Worm (Caenorhabditis elegans) whole organism, young adult: ENCODE results near the gene C17G10.6.
A peak's percentile ranks its signal among the peaks of the same experiment; 100 is the strongest.

ENCODE experiments used
- B0336.3 ChIP-seq: fragments of 200-800 bp; sonication (Bioruptor generic); IDR thresholded peaks from 2 replicates; pipeline ENCODE4 v1.3.6; 2022; ENCODE audit warnings: missing genetic modification characterization, missing compliant biosample characterization
- C06A6.2 ChIP-seq: fragments of 200-800 bp; sonication (Bioruptor generic); conservative IDR thresholded peaks from 2 replicates; pipeline ENCODE4 v1.3.6; 2022; ENCODE audit warnings: missing genetic modification characterization, missing compliant biosample characterization
- C17E4.6 ChIP-seq: fragments of 200-800 bp; sonication (Bioruptor generic); IDR thresholded peaks from 2 replicates; pipeline ENCODE4 v1.3.6; 2022; ENCODE audit warnings: missing genetic modification reagents, missing genetic modification characterization, missing compliant biosample characterization
- D2030.7 ChIP-seq: fragments of 200-800 bp; sonication (Bioruptor generic); IDR thresholded peaks from 2 replicates; pipeline ENCODE4 v1.3.6; 2022; ENCODE audit warnings: missing genetic modification reagents, missing genetic modification characterization, missing compliant biosample characterization
- F23B12.7 ChIP-seq: sonication (generic microtip); optimal IDR thresholded peaks from 2 replicates; lab custom pipeline; 2017; ENCODE audit warnings: missing genetic modification characterization, mild to moderate bottlenecking, missing compliant biosample characterization, antibody characterized with exemption, moderate library complexity; ENCODE audit not compliant: insufficient read depth
- F52B5.7 ChIP-seq: sonication (generic microtip); optimal IDR thresholded peaks from 2 replicates; lab custom pipeline; 2016; ENCODE audit warnings: mild to moderate bottlenecking, missing genetic modification characterization, missing compliant biosample characterization
- K12H6.12 ChIP-seq: fragments of 200-800 bp; sonication (Bioruptor generic); optimal IDR thresholded peaks from 2 replicates; lab custom pipeline; 2018; ENCODE audit warnings: mild to moderate bottlenecking, missing genetic modification characterization, missing compliant biosample characterization
- Y53F4B.3 ChIP-seq: fragments of 200-800 bp; sonication (Bioruptor generic); IDR thresholded peaks from 2 replicates; pipeline ENCODE4 v1.3.6; 2022; ENCODE audit warnings: missing genetic modification reagents, missing genetic modification characterization, missing compliant biosample characterization
- Y53G8AR.9 ChIP-seq: fragments of 200-800 bp; sonication (Bioruptor generic); conservative IDR thresholded peaks from 2 replicates; pipeline ENCODE4 v1.3.6; 2022; ENCODE audit warnings: missing genetic modification reagents, missing genetic modification characterization, missing compliant biosample characterization
- Y56A3A.18 ChIP-seq: fragments of 200-800 bp; sonication (Bioruptor generic); IDR thresholded peaks from 2 replicates; pipeline ENCODE4 v1.3.6; 2022; ENCODE audit warnings: missing genetic modification reagents, missing genetic modification characterization, missing compliant biosample characterization
- ama-1 ChIP-seq, 3 experiments: fragments of 150-350 bp in 1 of 3; sonication (generic microtip) in 2 of 3; optimal IDR thresholded peaks; 2 replicates each; lab custom pipeline; 2014 to 2018; ENCODE audit warnings: missing biosample characterization in 2 of 3, missing genetic modification characterization in 2 of 3, missing genetic modification reagents in 2 of 3
- aptf-2 ChIP-seq: fragments of 200-800 bp; sonication (Bioruptor generic); conservative IDR thresholded peaks from 2 replicates; pipeline ENCODE4 v1.3.6; 2022; ENCODE audit warnings: missing genetic modification reagents, missing genetic modification characterization, missing compliant biosample characterization
- atf-7 ChIP-seq: sonication (generic microtip); optimal IDR thresholded peaks from 2 replicates; lab custom pipeline; 2017; ENCODE audit warnings: mild to moderate bottlenecking, missing genetic modification characterization, missing compliant biosample characterization
- attf-5 ChIP-seq: fragments of 200-800 bp; sonication (Bioruptor generic); optimal IDR thresholded peaks from 2 replicates; lab custom pipeline; 2018; ENCODE audit warnings: mild to moderate bottlenecking, missing genetic modification characterization, missing compliant biosample characterization
- attf-6 ChIP-seq: fragments of 200-800 bp; sonication (Bioruptor generic); IDR thresholded peaks from 2 replicates; pipeline ENCODE4 v1.3.6; 2022; ENCODE audit warnings: missing genetic modification reagents, missing genetic modification characterization, missing compliant biosample characterization
- bed-1 ChIP-seq: fragments of 200-800 bp; sonication (Bioruptor generic); IDR thresholded peaks from 2 replicates; pipeline ENCODE4 v1.3.6; 2022; ENCODE audit warnings: missing genetic modification reagents, missing genetic modification characterization, missing compliant biosample characterization
- cebp-1 ChIP-seq, 2 experiments: fragments of 200-800 bp in 1 of 2; sonication (Bioruptor generic) in 1 of 2; sonication (generic microtip) in 1 of 2; IDR thresholded peaks in 1 of 2; optimal IDR thresholded peaks in 1 of 2; 2 replicates each; pipeline versions ENCODE4 v1.3.6 to Lab custom; 2017 to 2022; ENCODE audit warnings: missing compliant biosample characterization in 2 of 2, missing genetic modification characterization in 2 of 2, mild to moderate bottlenecking in 1 of 2, missing genetic modification reagents in 1 of 2, moderate library complexity in 1 of 2
- ceh-100 ChIP-seq: fragments of 200-800 bp; sonication (Bioruptor generic); IDR thresholded peaks from 2 replicates; pipeline ENCODE4 v1.3.6; 2022; ENCODE audit warnings: missing genetic modification reagents, missing genetic modification characterization, missing compliant biosample characterization
- chd-7 ChIP-seq: sonication (generic microtip); optimal IDR thresholded peaks from 2 replicates; lab custom pipeline; 2016; ENCODE audit warnings: mild to moderate bottlenecking, missing genetic modification characterization, moderate library complexity, missing compliant biosample characterization
- dox-1 ChIP-seq: fragments of 200-800 bp; sonication (Bioruptor generic); IDR thresholded peaks from 2 replicates; pipeline ENCODE4 v1.3.6; 2022; ENCODE audit warnings: missing genetic modification reagents, missing genetic modification characterization, missing compliant biosample characterization
- ekl-4 ChIP-seq: fragments of 200-800 bp; sonication (Bioruptor generic); IDR thresholded peaks from 2 replicates; pipeline ENCODE4 v1.3.6; 2022; ENCODE audit warnings: missing genetic modification reagents, missing genetic modification characterization, missing compliant biosample characterization
- fkh-3 ChIP-seq: sonication (generic microtip); optimal IDR thresholded peaks from 2 replicates; lab custom pipeline; 2016; ENCODE audit warnings: mild to moderate bottlenecking, missing genetic modification characterization, missing compliant biosample characterization
- gei-17 ChIP-seq: fragments of 200-800 bp; sonication (Bioruptor generic); optimal IDR thresholded peaks from 2 replicates; lab custom pipeline; 2018; ENCODE audit warnings: mild to moderate bottlenecking, missing genetic modification characterization, missing compliant biosample characterization
- hmg-1.2 ChIP-seq: fragments of 200-800 bp; sonication (Bioruptor generic); IDR thresholded peaks from 2 replicates; pipeline ENCODE4 v1.3.6; 2022; ENCODE audit warnings: missing genetic modification reagents, missing genetic modification characterization, missing compliant biosample characterization
- hmg-20 ChIP-seq: fragments of 200-800 bp; sonication (Bioruptor generic); IDR thresholded peaks from 2 replicates; pipeline ENCODE4 v1.3.6; 2022; ENCODE audit warnings: missing genetic modification reagents, missing genetic modification characterization, missing compliant biosample characterization
- let-607 ChIP-seq, 2 experiments: fragments of 200-800 bp in 1 of 2; sonication (Bioruptor generic) in 1 of 2; sonication (generic microtip) in 1 of 2; optimal IDR thresholded peaks; 2 replicates each; lab custom pipeline; 2016 to 2018; ENCODE audit warnings: mild to moderate bottlenecking in 2 of 2, missing compliant biosample characterization in 2 of 2, missing genetic modification characterization in 2 of 2, moderate library complexity in 2 of 2, missing genotype in 1 of 2
- lin-26 ChIP-seq: fragments of 200-800 bp; sonication (Bioruptor generic); IDR thresholded peaks from 2 replicates; pipeline ENCODE4 v1.3.6; 2022; ENCODE audit warnings: missing genetic modification reagents, missing genetic modification characterization, missing compliant biosample characterization
- lin-35 ChIP-seq, 3 experiments: fragments of 150-350 bp in 2 of 3; sonication (generic microtip) in 1 of 3; optimal IDR thresholded peaks; 2 replicates each; lab custom pipeline; 2014 to 2018; ENCODE audit warnings: missing biosample characterization in 3 of 3, missing genetic modification characterization in 3 of 3, missing genetic modification reagents in 3 of 3
- lin-54 ChIP-seq: fragments of 200-800 bp; sonication (Bioruptor generic); optimal IDR thresholded peaks from 2 replicates; lab custom pipeline; 2018; ENCODE audit warnings: mild to moderate bottlenecking, missing genetic modification characterization, missing compliant biosample characterization
- madf-3 ChIP-seq: fragments of 200-800 bp; sonication (Bioruptor generic); IDR thresholded peaks from 2 replicates; pipeline ENCODE4 v1.3.6; 2022; ENCODE audit warnings: missing genetic modification reagents, missing genetic modification characterization, missing compliant biosample characterization
- madf-6 ChIP-seq: fragments of 200-800 bp; sonication (Bioruptor generic); IDR thresholded peaks from 2 replicates; pipeline ENCODE4 v1.3.6; 2022; ENCODE audit warnings: missing genetic modification reagents, missing genetic modification characterization, missing compliant biosample characterization
- mcd-1 ChIP-seq: fragments of 200-800 bp; sonication (Bioruptor generic); IDR thresholded peaks from 2 replicates; pipeline ENCODE4 v1.3.6; 2022; ENCODE audit warnings: missing genetic modification reagents, missing genetic modification characterization, missing compliant biosample characterization
- mxl-1 ChIP-seq: sonication (generic microtip); optimal IDR thresholded peaks from 2 replicates; lab custom pipeline; 2016; ENCODE audit warnings: missing genetic modification characterization, missing compliant biosample characterization
- nfyb-1 ChIP-seq: fragments of 200-800 bp; sonication (Bioruptor generic); IDR thresholded peaks from 2 replicates; pipeline ENCODE4 v1.3.6; 2022; ENCODE audit warnings: missing genetic modification reagents, missing genetic modification characterization, missing compliant biosample characterization
- pbrm-1 ChIP-seq: fragments of 200-800 bp; sonication (Bioruptor generic); IDR thresholded peaks from 2 replicates; pipeline ENCODE4 v1.3.6; 2022; ENCODE audit warnings: missing genetic modification reagents, missing genetic modification characterization, missing compliant biosample characterization
- repo-1 ChIP-seq: sonication (generic microtip); optimal IDR thresholded peaks from 2 replicates; lab custom pipeline; 2017; ENCODE audit warnings: mild to moderate bottlenecking, missing genetic modification characterization, missing compliant biosample characterization
- snpc-1.3 ChIP-seq: sonication (generic microtip); optimal IDR thresholded peaks from 2 replicates; lab custom pipeline; 2017; ENCODE audit warnings: missing genetic modification characterization, mild to moderate bottlenecking, missing compliant biosample characterization, antibody characterized with exemption, moderate library complexity, missing genotype, missing genetic modification reagents; ENCODE audit not compliant: insufficient read depth
- snpc-4 ChIP-seq, 5 experiments: fragments of 150-350 bp in 1 of 5; sonication (generic microtip) in 4 of 5; optimal IDR thresholded peaks; 2 replicates each; lab custom pipeline; 2014 to 2018; ENCODE audit warnings: missing genetic modification characterization in 5 of 5, missing biosample characterization in 3 of 5, antibody characterized with exemption in 2 of 5, mild to moderate bottlenecking in 2 of 5, missing compliant biosample characterization in 2 of 5, missing genotype in 2 of 5, moderate library complexity in 2 of 5, missing genetic modification reagents in 1 of 5
- sptf-2 ChIP-seq: fragments of 200-800 bp; sonication (Bioruptor generic); optimal IDR thresholded peaks from 2 replicates; lab custom pipeline; 2018; ENCODE audit warnings: mild to moderate bottlenecking, missing genetic modification characterization, missing compliant biosample characterization
- unc-130 ChIP-seq: sonication (generic microtip); optimal IDR thresholded peaks from 2 replicates; lab custom pipeline; 2016; ENCODE audit warnings: missing genetic modification reagents, missing genetic modification characterization, missing compliant biosample characterization
- zim-3 ChIP-seq: sonication (generic microtip); optimal IDR thresholded peaks from 2 replicates; lab custom pipeline; 2017; ENCODE audit warnings: mild to moderate bottlenecking, missing genetic modification characterization, moderate library complexity, missing compliant biosample characterization
- ztf-22 ChIP-seq: fragments of 200-800 bp; sonication (Bioruptor generic); optimal IDR thresholded peaks from 2 replicates; lab custom pipeline; 2018; ENCODE audit warnings: mild to moderate bottlenecking, missing genetic modification characterization, moderate library complexity, missing compliant biosample characterization

Gene C17G10.6

DNA sequence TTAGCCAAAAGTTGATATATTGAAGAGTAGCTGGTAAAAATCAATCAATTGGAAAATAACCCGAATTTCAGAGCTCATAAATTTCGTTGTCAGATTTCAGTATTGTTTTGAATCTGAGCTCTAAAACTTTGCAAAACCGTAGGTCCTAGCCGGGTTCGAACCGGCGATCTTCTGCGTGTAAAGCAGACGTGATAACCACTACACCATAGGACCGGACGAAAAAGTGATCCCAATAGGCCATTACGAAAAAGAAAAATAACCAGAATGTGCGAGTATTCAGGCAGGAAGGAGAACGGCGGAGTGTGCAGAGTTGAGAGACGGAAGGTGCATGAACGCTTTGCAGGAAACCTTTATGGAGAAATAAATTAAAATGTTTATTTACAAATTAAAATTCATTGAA is 26.0 kb downstream of the C17G10.6 start (continued):
- peak; percentile 53; the same call in 1 of the 2 replicates for TF ChIP-seq ceh-100 (GFP tag; lab: Robert Waterston, UW)
- peak; percentile 80 for TF ChIP-seq snpc-1.3 (tag; lab: Kevin White, UChicago)
- TF ChIP-seq ztf-22 (GFP tag; lab: Kevin White, UChicago), result no peak
- TF ChIP-seq, all 124 proteins: peak for 50

DNA sequence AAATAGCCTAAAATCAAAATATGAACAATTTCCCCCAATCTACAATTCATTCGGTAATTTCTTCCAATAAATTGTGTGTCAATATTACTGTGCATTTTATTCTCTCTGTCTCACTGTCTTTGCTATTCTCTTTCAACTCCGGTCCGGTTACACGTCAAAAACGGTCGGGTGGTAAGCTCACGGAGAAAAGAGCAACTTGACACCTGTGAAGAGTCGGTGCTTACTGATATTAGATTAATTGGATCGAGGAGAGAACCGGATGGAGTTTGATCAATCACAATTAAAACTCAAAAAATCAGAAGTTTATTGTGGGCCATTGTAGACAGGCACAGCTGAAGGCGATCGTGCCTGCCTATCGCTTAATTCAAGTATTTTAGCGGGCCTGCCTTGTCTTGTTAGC is 28.2 kb downstream of the C17G10.6 start:
- TF ChIP-seq D2030.7 (GFP tag; lab: Robert Waterston, UW) (no peak), Y53G8AR.9 (GFP tag; lab: Robert Waterston, UW) (peak; percentile 81; the same call in 1 of the 2 replicates), hmg-1.2 (GFP tag; lab: Robert Waterston, UW) (peak; percentile 19; the same call in 1 of the 2 replicates), C06A6.2 (GFP tag; lab: Robert Waterston, UW) (0 out of 2 replicates have a peak, but pooled peaks have one; percentile 26), ekl-4 (GFP tag; lab: Robert Waterston, UW) (peak; percentile 73; the same call in 1 of the 2 replicates), repo-1 (peak; percentile 86), madf-6 (GFP tag; lab: Robert Waterston, UW) (peak; percentile 33), attf-5 (GFP tag; lab: Kevin White, UChicago) (no peak), bed-1 (GFP tag; lab: Robert Waterston, UW) (0 out of 2 replicates have a peak, but pooled peaks have one; percentile 47), F52B5.7 (tag; lab: Kevin White, UChicago) (peak; percentile 62), pbrm-1 (GFP tag; lab: Robert Waterston, UW) (peak; percentile 36; the same call in 1 of the 2 replicates), snpc-4 (GFP tag; optimal IDR thresholded peaks at IDR 0.05; lab: Kevin White, UChicago) (no peak), snpc-4 (tag; optimal IDR thresholded peaks at IDR 0.05; lab: Kevin White, UChicago) (peak in 1 of 4 experiments; percentile 20), lin-35 (GFP tag; optimal IDR thresholded peaks at IDR 0.05; lab: Kevin White, UChicago) (peak in 1 of 3 experiments; percentile 55), cebp-1 (GFP tag; IDR thresholded peaks at IDR 0.05; lab: Robert Waterston, UW) (no peak), cebp-1 (tag; optimal IDR thresholded peaks at IDR 0.05; lab: Kevin White, UChicago) (peak; percentile 40), zim-3 (tag; lab: Kevin White, UChicago) (peak; percentile 42), Y53F4B.3 (no peak), fkh-3 (peak; percentile 41), sptf-2 (GFP tag; lab: Kevin White, UChicago) (no peak), unc-130 (GFP tag; lab: Kevin White, UChicago) (no peak), aptf-2 (no peak), chd-7 (tag; lab: Kevin White, UChicago) (peak; percentile 70), dox-1 (GFP tag; lab: Robert Waterston, UW) (peak; percentile 45; the same call in 1 of the 2 replicates), madf-3 (peak; percentile 67; the same call in 1 of the 2 replicates), lin-54 (GFP tag; lab: Kevin White, UChicago) (peak; percentile 6), mcd-1 (GFP tag; lab: Robert Waterston, UW) (peak; percentile 38; the same call in 1 of the 2 replicates), lin-26 (GFP tag; lab: Robert Waterston, UW) (peak; percentile 37; the same call in 1 of the 2 replicates), C17E4.6 (GFP tag; lab: Robert Waterston, UW) (no peak), mxl-1 (no peak), K12H6.12 (tag; lab: Kevin White, UChicago) (peak; percentile 20), Y56A3A.18 (GFP tag; lab: Robert Waterston, UW) (peak; percentile 78; the same call in 1 of the 2 replicates), nfyb-1 (GFP tag; lab: Robert Waterston, UW) (peak; percentile 67; the same call in 1 of the 2 replicates), attf-6 (no peak), F23B12.7 (tag; lab: Kevin White, UChicago) (no peak), hmg-20 (0 out of 2 replicates have a peak, but pooled peaks have one; percentile 2), gei-17 (GFP tag; lab: Kevin White, UChicago) (peak; percentile 55), atf-7 (peak; percentile 70), ama-1 (optimal IDR thresholded peaks at IDR 0.05; lab: Kevin White, UChicago) (peak; percentile 33), ama-1 (GFP tag; optimal IDR thresholded peaks at IDR 0.05; lab: Kevin White, UChicago) (no peak), B0336.3 (GFP tag; lab: Robert Waterston, UW) (peak; percentile 80), let-607 (tag; optimal IDR thresholded peaks at IDR 0.05; lab: Kevin White, UChicago) (peak; percentile 49 to 76)
